Worm (Caenorhabditis elegans) whole organism, L3 larva: Measurements from ENCODE around the gene irld-65.

Experiments used
- aly-2 ChIP-seq: fragments of 150-350 bp; optimal IDR thresholded peaks from 2 replicates; lab custom pipeline; 2014; ENCODE audit warnings: missing biosample characterization, missing genetic modification characterization
- elt-1 ChIP-seq: fragments of 150-350 bp; optimal IDR thresholded peaks from 2 replicates; lab custom pipeline; 2014; ENCODE audit warnings: missing biosample characterization, missing genetic modification characterization
- fos-1 ChIP-seq: fragments of 150-350 bp; optimal IDR thresholded peaks from 2 replicates; lab custom pipeline; 2014; ENCODE audit warnings: missing biosample characterization, missing genetic modification characterization
- lin-39 ChIP-seq: fragments of 150-350 bp; optimal IDR thresholded peaks from 2 replicates; lab custom pipeline; 2018; ENCODE audit warnings: missing biosample characterization, missing genetic modification reagents, missing genetic modification characterization
- skn-1 ChIP-seq: fragments of 150-350 bp; optimal IDR thresholded peaks from 2 replicates; lab custom pipeline; 2014; ENCODE audit warnings: missing biosample characterization, missing genetic modification characterization
- unc-62 ChIP-seq: fragments of 150-350 bp; sonication (generic microtip); optimal IDR thresholded peaks from 4 replicates; lab custom pipeline; 2014; ENCODE audit warnings: missing biosample characterization, missing genetic modification reagents, missing genetic modification characterization

ce11 chrII:2919074-2919857, 18.5 kb downstream of the irld-65 start, which contains the start of the genes ncap-1 and Y110A2AR.1:
- TF ChIP-seq aly-2: no peak
- TF ChIP-seq fos-1 (tag; lab: Kevin White, UChicago): no peak
- no peak for TF ChIP-seq skn-1
- TF ChIP-seq unc-62 (GFP tag; lab: Kevin White, UChicago): no peak
- TF ChIP-seq elt-1: no peak
- no peak for TF ChIP-seq lin-39
